Worm (Caenorhabditis elegans): ENCODE results near the gene srj-18.

srj-18 gene

DNA sequence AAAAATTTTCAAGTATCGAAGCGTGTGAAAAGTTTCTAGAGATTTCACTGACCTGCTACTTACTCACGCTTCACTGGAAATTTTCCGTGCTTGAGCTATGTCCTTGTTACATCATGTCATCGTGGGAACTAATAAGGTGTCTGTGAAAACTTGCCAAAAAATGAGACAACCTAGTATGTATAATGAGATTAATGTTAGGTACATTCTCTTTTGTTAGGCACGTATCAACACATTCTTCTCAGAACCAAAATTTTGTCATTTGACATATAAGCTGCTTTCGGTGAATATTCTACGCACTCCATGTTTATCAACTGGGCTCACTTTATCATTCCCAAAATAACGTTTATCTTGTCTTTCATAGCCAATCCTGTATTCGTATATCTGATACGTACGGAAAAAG is at the start of gene srj-18:
TSS of gene srj-18 (plus strand) at position 301 of the 400 bp plus-strand sequence.
- TF ChIP-seq pqm-1 (tag; optimal IDR thresholded peaks at IDR 0.05) (no peak), pha-4 (tag; optimal IDR thresholded peaks at IDR 0.05) (no peak), elt-1 (tag; optimal IDR thresholded peaks at IDR 0.05) (no peak), elt-3 (tag; optimal IDR thresholded peaks at IDR 0.05) (no peak), nhr-25 (tag; optimal IDR thresholded peaks at IDR 0.05) (no peak), lsy-12 (tag; optimal IDR thresholded peaks at IDR 0.05) (no peak), nhr-76 (tag; optimal IDR thresholded peaks at IDR 0.05) (no peak), daf-12 (tag; optimal IDR thresholded peaks at IDR 0.05) (no peak), unc-62 (GFP tag; optimal IDR thresholded peaks at IDR 0.05) (no peak), snpc-4 (tag; optimal IDR thresholded peaks at IDR 0.05) (no peak), skn-1 (tag; optimal IDR thresholded peaks at IDR 0.05) (no peak), fkh-10 (GFP tag; optimal IDR thresholded peaks at IDR 0.05) (no peak), hmg-11 (tag; optimal IDR thresholded peaks at IDR 0.05) (no peak), mdl-1 (tag; optimal IDR thresholded peaks at IDR 0.05) (no peak), jun-1 (tag; optimal IDR thresholded peaks at IDR 0.05) (no peak), ztf-11 (tag; optimal IDR thresholded peaks at IDR 0.05) (no peak), fos-1 (tag; optimal IDR thresholded peaks at IDR 0.05) (no peak), nhr-237 (tag; optimal IDR thresholded peaks at IDR 0.05) (no peak), ceh-82 (tag; optimal IDR thresholded peaks at IDR 0.05) (no peak)

DNA sequence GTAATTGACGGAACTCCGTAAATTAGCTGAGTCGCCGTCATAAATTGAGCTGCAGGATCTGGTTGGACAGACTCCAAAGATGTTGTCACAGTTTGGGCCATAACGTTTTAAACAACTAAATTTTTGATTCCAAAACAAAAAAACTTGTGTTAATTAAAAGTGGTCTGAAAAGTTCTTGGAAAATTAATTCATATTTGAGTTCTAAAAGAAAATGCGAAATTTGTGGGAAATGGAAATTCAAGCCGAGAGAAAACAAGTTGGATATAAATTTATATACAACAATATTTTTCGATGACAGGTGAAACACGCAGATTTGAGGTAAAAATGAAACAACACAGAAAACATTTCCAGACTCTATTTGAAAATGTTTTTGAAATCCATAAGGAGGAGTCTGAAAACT is 48.9 kb upstream of the srj-18 start, which contains the start of gene srg-59:
TSS of gene srg-59 (minus strand) at position 101 of the 400 bp plus-strand sequence.
- TF ChIP-seq ama-1 (optimal IDR thresholded peaks at IDR 0.05) (no peak), ZK546.5 (tag; optimal IDR thresholded peaks at IDR 0.05) (no peak), ceh-9 (tag; optimal IDR thresholded peaks at IDR 0.05) (no peak), fos-1 (tag; optimal IDR thresholded peaks at IDR 0.05) (no peak), skn-1 (tag; optimal IDR thresholded peaks at IDR 0.05) (no peak)

DNA sequence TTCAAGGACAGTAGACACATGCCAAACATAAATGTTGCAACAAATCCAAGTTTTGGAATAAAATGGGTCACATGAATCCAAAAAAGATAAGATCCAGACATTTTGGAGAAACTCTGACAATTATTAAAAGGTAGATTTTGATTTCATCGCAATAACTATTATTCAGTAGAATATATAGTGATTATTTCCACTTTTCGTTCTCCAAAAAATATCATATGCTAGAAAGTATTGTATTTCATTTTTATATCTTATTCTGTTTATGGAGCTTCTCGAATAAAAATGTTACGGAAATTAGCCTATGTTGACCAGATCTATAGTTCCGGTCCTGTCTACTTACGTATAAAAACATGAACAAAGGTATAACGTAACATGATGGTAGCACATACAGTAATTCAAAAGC is 47.0 kb upstream of the srj-18 start, which contains the start of gene str-13:
TSS of gene str-13 (minus strand) at position 101 of the 400 bp plus-strand sequence.
- no peak for TF ChIP-seq hmg-11 (tag; optimal IDR thresholded peaks at IDR 0.05)
- no peak for TF ChIP-seq egl-5 (tag; optimal IDR thresholded peaks at IDR 0.05)
- no peak for TF ChIP-seq nhr-43 (tag; optimal IDR thresholded peaks at IDR 0.05; ENCODE audit: poor library complexity, severe bottlenecking)
- no peak for TF ChIP-seq egl-27 (tag; optimal IDR thresholded peaks at IDR 0.05)
- TF ChIP-seq mml-1 (tag; optimal IDR thresholded peaks at IDR 0.05): no peak
- no peak for TF ChIP-seq nhr-25 (tag; optimal IDR thresholded peaks at IDR 0.05)
- TF ChIP-seq lin-15B (tag; optimal IDR thresholded peaks at IDR 0.05): no peak
- no peak for TF ChIP-seq nhr-76 (tag; optimal IDR thresholded peaks at IDR 0.05)
- TF ChIP-seq nhr-11 (tag; optimal IDR thresholded peaks at IDR 0.05): no peak
- no peak for TF ChIP-seq sea-2 (GFP tag; optimal IDR thresholded peaks at IDR 0.05)
- TF ChIP-seq nhr-67 (tag; optimal IDR thresholded peaks at IDR 0.05): no peak
- no peak for TF ChIP-seq nhr-12 (tag; optimal IDR thresholded peaks at IDR 0.05)
- no peak for TF ChIP-seq pqm-1 (tag; optimal IDR thresholded peaks at IDR 0.05)

- TF ChIP-seq ztf-11 (tag; optimal IDR thresholded peaks at IDR 0.05) (no peak), lin-39 (tag; optimal IDR thresholded peaks at IDR 0.05) (no peak), nhr-77 (tag; optimal IDR thresholded peaks at IDR 0.05) (no peak), nhr-12 (tag; optimal IDR thresholded peaks at IDR 0.05) (no peak), eor-1 (tag; optimal IDR thresholded peaks at IDR 0.05) (no peak), R02D3.7 (tag; optimal IDR thresholded peaks at IDR 0.05) (no peak), nhr-11 (tag; optimal IDR thresholded peaks at IDR 0.05) (no peak), jun-1 (tag; optimal IDR thresholded peaks at IDR 0.05) (no peak), hmg-11 (tag; optimal IDR thresholded peaks at IDR 0.05) (no peak), ZK546.5 (tag; optimal IDR thresholded peaks at IDR 0.05) (no peak), zag-1 (tag; optimal IDR thresholded peaks at IDR 0.05) (no peak), elt-3 (tag; optimal IDR thresholded peaks at IDR 0.05) (no peak), pqm-1 (tag; optimal IDR thresholded peaks at IDR 0.05) (no peak)
Measured at ce11 chrV:2728236-2728635, 45.9 kb upstream of the srj-18 start, which contains the start of gene str-33. Gene str-33 (plus strand): TSS chrV:2728536.
